Fruit fly (Drosophila melanogaster) whole organism, embryonic: ENCODE measurements around the gene hale.

Experiments
- Adf1 ChIP-seq: fragments of 200-800 bp; sonication (Bioruptor generic); IDR thresholded peaks from 2 replicates; pipeline ENCODE4 v1.3.6; 2022; ENCODE audit warnings: missing biosample characterization, missing genetic modification characterization
- Aef1 ChIP-seq: fragments of 200-800 bp; sonication (Bioruptor generic); IDR thresholded peaks from 3 replicates; pipeline ENCODE4 v1.3.6; 2022; ENCODE audit warnings: missing biosample characterization, missing genetic modification characterization
- CG10654 ChIP-seq: fragments of 200-800 bp; sonication (Bioruptor generic); optimal IDR thresholded peaks from 2 replicates; lab custom pipeline; 2016; ENCODE audit warnings: missing biosample characterization, missing genetic modification characterization
- CG12942 ChIP-seq: fragments of 200-800 bp; sonication (Bioruptor generic); optimal IDR thresholded peaks from 3 replicates; lab custom pipeline; 2016; ENCODE audit warnings: missing biosample characterization, missing genetic modification characterization
- CG13424 ChIP-seq: fragments of 200-800 bp; sonication (Bioruptor generic); optimal IDR thresholded peaks from 2 replicates; lab custom pipeline; 2019; ENCODE audit warnings: missing biosample characterization, mild to moderate bottlenecking, missing genetic modification characterization, moderate library complexity
- CG14441 ChIP-seq: fragments of 200-800 bp; sonication (Bioruptor generic); IDR thresholded peaks from 2 replicates; pipeline ENCODE4 v1.3.6; 2022; ENCODE audit warnings: missing biosample characterization, missing genetic modification characterization
- CG14710 ChIP-seq: fragments of 200-800 bp; sonication (Bioruptor generic); optimal IDR thresholded peaks from 3 replicates; lab custom pipeline; 2019; ENCODE audit warnings: missing biosample characterization, mild to moderate bottlenecking, missing genetic modification characterization, moderate library complexity
- CG1602 ChIP-seq: fragments of 200-800 bp; sonication (Bioruptor generic); optimal IDR thresholded peaks from 3 replicates; lab custom pipeline; 2016; ENCODE audit warnings: missing biosample characterization, missing genetic modification characterization
- CG17829 ChIP-seq: fragments of 200-800 bp; optimal IDR thresholded peaks from 2 replicates; lab custom pipeline; 2019; ENCODE audit warnings: missing biosample characterization, mild to moderate bottlenecking, missing genetic modification characterization, moderate library complexity
- CG18619 ChIP-seq: fragments of 200-800 bp; sonication (Bioruptor generic); optimal IDR thresholded peaks from 3 replicates; lab custom pipeline; 2017; ENCODE audit warnings: missing biosample characterization, mild to moderate bottlenecking, missing genetic modification characterization
- CG2712 ChIP-seq: fragments of 200-800 bp; optimal IDR thresholded peaks from 3 replicates; lab custom pipeline; 2019; ENCODE audit warnings: missing biosample characterization, mild to moderate bottlenecking, missing genetic modification characterization, moderate library complexity
- CG4730 ChIP-seq: fragments of 200-800 bp; sonication (Bioruptor generic); IDR thresholded peaks from 2 replicates; pipeline ENCODE4 v1.3.6; 2022; ENCODE audit warnings: missing biosample characterization, missing genetic modification characterization
- CG7786 ChIP-seq: fragments of 200-800 bp; sonication (Bioruptor generic); optimal IDR thresholded peaks from 2 replicates; lab custom pipeline; 2016; ENCODE audit warnings: missing biosample characterization, missing genetic modification characterization
- CG9215 ChIP-seq: fragments of 200-800 bp; sonication (Bioruptor generic); IDR thresholded peaks from 2 replicates; pipeline ENCODE4 v1.3.6; 2022; ENCODE audit warnings: missing biosample characterization, missing genetic modification characterization
- D19B ChIP-seq: fragments of 200-800 bp; sonication (Bioruptor generic); optimal IDR thresholded peaks from 2 replicates; lab custom pipeline; 2017; ENCODE audit warnings: missing biosample characterization, mild to moderate bottlenecking, missing genetic modification characterization
- Dek ChIP-seq: fragments of 200-800 bp; sonication (Bioruptor generic); optimal IDR thresholded peaks from 3 replicates; lab custom pipeline; 2019; ENCODE audit warnings: missing biosample characterization, mild to moderate bottlenecking, missing genetic modification characterization, moderate library complexity
- Dip3 ChIP-seq: fragments of 200-800 bp; sonication (Bioruptor generic); optimal IDR thresholded peaks from 3 replicates; lab custom pipeline; 2016; ENCODE audit warnings: missing biosample characterization, missing genetic modification characterization
- E2f1 ChIP-seq: fragments of 200-800 bp; sonication (Bioruptor generic); IDR thresholded peaks from 2 replicates; pipeline ENCODE4 v1.3.6; 2022; ENCODE audit warnings: missing biosample characterization, missing genetic modification characterization
- GATAe ChIP-seq: fragments of 200-800 bp; sonication (Bioruptor generic); conservative IDR thresholded peaks from 2 replicates; pipeline ENCODE4 v1.3.6; 2022; ENCODE audit warnings: missing biosample characterization, missing genetic modification characterization
- Lhr ChIP-seq: fragments of 200-800 bp; sonication (Bioruptor generic); optimal IDR thresholded peaks from 3 replicates; lab custom pipeline; 2017; ENCODE audit warnings: mild to moderate bottlenecking, missing biosample characterization, missing genetic modification reagents, missing genetic modification characterization
- Lim3 ChIP-seq: fragments of 200-800 bp; sonication (Bioruptor generic); IDR thresholded peaks from 2 replicates; pipeline ENCODE4 v1.3.6; 2022; ENCODE audit warnings: missing biosample characterization, missing genetic modification characterization
- Scr ChIP-seq: fragments of 200-800 bp; sonication (Bioruptor generic); IDR thresholded peaks from 2 replicates; pipeline ENCODE4 v1.3.6; 2022; ENCODE audit warnings: missing biosample characterization, missing genetic modification characterization; ENCODE audit not compliant: partially characterized antibody
- Six4 ChIP-seq: fragments of 200-800 bp; sonication (Bioruptor generic); optimal IDR thresholded peaks from 2 replicates; lab custom pipeline; 2016; ENCODE audit warnings: missing biosample characterization, missing genetic modification characterization
- abd-A ChIP-seq: fragments of 200-800 bp; sonication (Bioruptor generic); optimal IDR thresholded peaks from 3 replicates; lab custom pipeline; 2019; ENCODE audit warnings: missing biosample characterization, mild to moderate bottlenecking, missing genetic modification characterization, moderate library complexity
- ara ChIP-seq: fragments of 200-800 bp; sonication (Bioruptor generic); IDR thresholded peaks from 2 replicates; pipeline ENCODE4 v1.3.6; 2022; ENCODE audit warnings: missing biosample characterization, missing genetic modification characterization
- bab2 ChIP-seq: fragments of 200-800 bp; sonication (Bioruptor generic); optimal IDR thresholded peaks from 2 replicates; lab custom pipeline; 2016; ENCODE audit warnings: missing biosample characterization, missing genetic modification characterization
- bowl ChIP-seq: fragments of 200-800 bp; sonication (Bioruptor generic); IDR thresholded peaks from 2 replicates; pipeline ENCODE4 v1.3.6; 2022; ENCODE audit warnings: missing biosample characterization, missing genetic modification characterization
- corto ChIP-seq: fragments of 200-800 bp; sonication (Bioruptor generic); optimal IDR thresholded peaks from 2 replicates; lab custom pipeline; 2016; ENCODE audit warnings: missing biosample characterization, mild to moderate bottlenecking, missing genetic modification characterization, moderate library complexity
- croc ChIP-seq: fragments of 200-800 bp; sonication (Bioruptor generic); conservative IDR thresholded peaks from 3 replicates; pipeline ENCODE4 v1.3.6; 2022; ENCODE audit warnings: missing biosample characterization, missing genetic modification characterization
- dpn ChIP-seq, 2 experiments: fragments of 200-800 bp; sonication (Bioruptor generic); optimal IDR thresholded peaks; 3 replicates each; lab custom pipeline; 2016; ENCODE audit warnings: missing biosample characterization in 2 of 2, missing genetic modification characterization in 2 of 2
- en ChIP-seq: fragments of 200-800 bp; sonication (Bioruptor generic); optimal IDR thresholded peaks from 2 replicates; lab custom pipeline; 2016; ENCODE audit warnings: missing biosample characterization, missing genetic modification characterization
- ewg ChIP-seq: fragments of 200-800 bp; sonication (Bioruptor generic); optimal IDR thresholded peaks from 3 replicates; lab custom pipeline; 2017; ENCODE audit warnings: mild to moderate bottlenecking, missing biosample characterization, missing genetic modification reagents, missing genetic modification characterization
- exex ChIP-seq: fragments of 200-800 bp; sonication (Bioruptor generic); optimal IDR thresholded peaks from 4 replicates; lab custom pipeline; 2018; ENCODE audit warnings: missing biosample characterization, mild to moderate bottlenecking, missing genetic modification characterization, moderate library complexity
- eyg ChIP-seq: fragments of 200-800 bp; sonication (Bioruptor generic); optimal IDR thresholded peaks from 3 replicates; lab custom pipeline; 2016; ENCODE audit warnings: missing biosample characterization, missing genetic modification characterization
- ftz-f1 ChIP-seq: fragments of 200-800 bp; sonication (Bioruptor generic); optimal IDR thresholded peaks from 2 replicates; lab custom pipeline; 2016; ENCODE audit warnings: missing biosample characterization, missing genetic modification characterization
- gce ChIP-seq: fragments of 200-800 bp; sonication (Bioruptor generic); IDR thresholded peaks from 3 replicates; pipeline ENCODE4 v1.3.6; 2022; ENCODE audit warnings: missing biosample characterization, missing genetic modification characterization
- ham ChIP-seq: fragments of 200-800 bp; sonication (Bioruptor generic); IDR thresholded peaks from 2 replicates; pipeline ENCODE4 v1.3.6; 2022; ENCODE audit warnings: missing biosample characterization, missing genetic modification characterization
- hkb ChIP-seq, 2 experiments: fragments of 200-800 bp in 1 of 2; fragments of >200 bp in 1 of 2; sonication (Bioruptor generic) in 1 of 2; IDR thresholded peaks in 1 of 2; optimal IDR thresholded peaks in 1 of 2; 2 replicates each; pipeline versions ENCODE4 v1.3.6 to Lab custom; 2017 to 2022; ENCODE audit warnings: missing biosample characterization in 1 of 2, missing genetic modification characterization in 1 of 2
- jing ChIP-seq: fragments of 200-800 bp; sonication (Bioruptor generic); optimal IDR thresholded peaks from 2 replicates; lab custom pipeline; 2018; ENCODE audit warnings: missing biosample characterization, mild to moderate bottlenecking, missing genetic modification characterization
- lbe ChIP-seq: fragments of 200-800 bp; sonication (Bioruptor generic); optimal IDR thresholded peaks from 2 replicates; lab custom pipeline; 2016; ENCODE audit warnings: missing biosample characterization, mild to moderate bottlenecking, missing genetic modification characterization
- nau ChIP-seq: fragments of 200-800 bp; sonication (Bioruptor generic); optimal IDR thresholded peaks from 3 replicates; lab custom pipeline; 2017; ENCODE audit warnings: missing biosample characterization, mild to moderate bottlenecking, missing genetic modification characterization, missing genetic modification reagents
- odd ChIP-seq: fragments of 200-800 bp; sonication (Bioruptor generic); optimal IDR thresholded peaks from 2 replicates; lab custom pipeline; 2017; ENCODE audit warnings: missing biosample characterization, mild to moderate bottlenecking, missing genetic modification characterization
- pan ChIP-seq, 4 experiments: fragments of >200 bp in 3 of 4; fragments of 200-800 bp in 1 of 4; sonication (Bioruptor generic) in 1 of 4; optimal IDR thresholded peaks in 3 of 4; IDR thresholded peaks in 1 of 4; 2 replicates each; pipeline versions ENCODE4 v1.3.6 to Lab custom; 2017 to 2022; ENCODE audit warnings: missing biosample characterization in 2 of 4, missing genetic modification characterization in 2 of 4, mixed read lengths in 1 of 4
- seq ChIP-seq: fragments of 200-800 bp; sonication (Bioruptor generic); IDR thresholded peaks from 2 replicates; pipeline ENCODE4 v1.3.6; 2022; ENCODE audit warnings: missing biosample characterization, missing genetic modification characterization
- slbo ChIP-seq: fragments of 200-800 bp; sonication (Bioruptor generic); IDR thresholded peaks from 2 replicates; pipeline ENCODE4 v1.3.6; 2022; ENCODE audit warnings: missing biosample characterization, missing genetic modification characterization
- sr ChIP-seq: fragments of 200-800 bp; sonication (Bioruptor generic); IDR thresholded peaks from 3 replicates; pipeline ENCODE4 v1.3.6; 2022; ENCODE audit warnings: missing biosample characterization, missing genetic modification characterization
- ssp ChIP-seq: fragments of 200-800 bp; sonication (Bioruptor generic); IDR thresholded peaks from 2 replicates; pipeline ENCODE4 v1.3.6; 2022; ENCODE audit warnings: missing biosample characterization, missing genetic modification characterization
- tin ChIP-seq: fragments of 200-800 bp; sonication (Bioruptor generic); optimal IDR thresholded peaks from 3 replicates; lab custom pipeline; 2016; ENCODE audit warnings: missing biosample characterization, missing genetic modification characterization
- vfl ChIP-seq: fragments of 200-800 bp; sonication (Bioruptor generic); optimal IDR thresholded peaks from 2 replicates; lab custom pipeline; 2016; ENCODE audit warnings: missing biosample characterization, missing genetic modification characterization

hale gene

DNA sequence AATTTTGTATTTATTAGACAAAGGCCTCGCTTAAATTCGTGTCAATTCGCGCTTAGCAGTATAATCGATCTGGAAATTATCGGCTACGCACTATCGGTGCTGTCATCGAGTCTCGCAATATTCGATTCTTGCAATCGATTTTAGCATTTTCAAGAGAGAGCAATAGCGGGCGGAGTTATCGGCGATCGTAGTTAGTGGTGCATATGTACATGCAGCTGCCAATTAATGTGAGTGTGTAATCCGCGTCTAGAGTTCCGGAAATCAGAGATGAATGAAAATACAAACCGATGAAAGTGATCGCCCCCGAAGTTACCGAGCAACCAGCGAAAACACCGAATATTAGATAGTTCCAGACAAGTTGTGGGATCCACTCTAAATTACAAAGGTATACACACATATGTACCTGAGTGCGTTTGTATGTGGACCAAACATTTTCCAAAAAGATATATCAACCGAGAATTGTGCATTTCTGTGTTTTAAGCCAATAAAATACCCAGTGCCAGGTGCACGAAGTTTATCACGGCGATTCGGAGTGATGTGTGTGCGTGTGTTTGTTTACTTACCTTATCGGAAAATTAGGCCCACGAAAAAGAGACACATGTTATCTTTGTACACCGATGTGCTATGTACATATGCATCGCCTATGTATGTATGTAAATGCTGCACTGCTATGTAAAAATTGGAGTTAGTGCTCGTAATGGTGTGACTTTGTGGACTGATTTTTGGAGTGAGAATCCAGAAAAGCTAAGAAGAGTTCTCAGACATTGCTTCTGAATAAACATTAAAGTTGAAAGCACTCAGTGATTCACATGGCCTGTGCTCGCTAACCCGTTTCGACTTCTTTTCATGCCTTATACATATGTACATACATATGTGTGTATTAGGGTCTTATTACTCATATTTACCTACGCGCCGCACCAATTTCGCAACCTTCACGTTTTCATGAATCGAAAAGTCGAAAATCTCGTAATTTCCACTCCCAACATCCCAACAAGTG lies 20.9 kb upstream of the hale start (continued):
- no peak for TF ChIP-seq en (GFP tag; lab: Kevin White, UChicago)
- no peak for TF ChIP-seq Lim3
- no peak for TF ChIP-seq seq
- TF ChIP-seq Six4 (GFP tag; lab: Kevin White, UChicago): no peak
- no peak for TF ChIP-seq ara (GFP tag; lab: Robert Waterston, UW)
- no peak for TF ChIP-seq Dek (tag; lab: Kevin White, UChicago)
- TF ChIP-seq bowl: no peak
- no peak for TF ChIP-seq abd-A (tag; lab: Kevin White, UChicago)
- TF ChIP-seq Scr: peak; percentile 90
- no peak for TF ChIP-seq CG9215 (GFP tag; lab: Robert Waterston, UW)
- no peak for TF ChIP-seq ewg (GFP tag; lab: Kevin White, UChicago)
- TF ChIP-seq ham (GFP tag; lab: Robert Waterston, UW): no peak
- TF ChIP-seq corto: no peak
- no peak for TF ChIP-seq gce (GFP tag; lab: Robert Waterston, UW)
- no peak for TF ChIP-seq sr (GFP tag; lab: Robert Waterston, UW)
- no peak for TF ChIP-seq ftz-f1 (GFP tag; lab: Kevin White, UChicago)
- no peak for TF ChIP-seq CG14710
- TF ChIP-seq jing (GFP tag; lab: Kevin White, UChicago): no peak
- TF ChIP-seq CG13424 (tag; lab: Kevin White, UChicago): no peak
- no peak for TF ChIP-seq CG14441 (GFP tag; lab: Robert Waterston, UW)
- TF ChIP-seq eyg (GFP tag; lab: Kevin White, UChicago): no peak
- no peak for TF ChIP-seq vfl (GFP tag; lab: Kevin White, UChicago)
- TF ChIP-seq D19B (GFP tag; lab: Kevin White, UChicago): no peak
- no peak for TF ChIP-seq CG18619 (GFP tag; lab: Kevin White, UChicago)
- no peak for TF ChIP-seq Dip3 (GFP tag; lab: Kevin White, UChicago)
- TF ChIP-seq bab2: no peak
- TF ChIP-seq pan (optimal IDR thresholded peaks at IDR 0.05; lab: Kevin White, UChicago): no peak
- TF ChIP-seq pan (GFP tag; optimal IDR thresholded peaks at IDR 0.05 in 1 of 2, IDR thresholded peaks at IDR 0.05 in 1 of 2): no peak
- no peak for TF ChIP-seq CG10654 (GFP tag; lab: Kevin White, UChicago)
- no peak for TF ChIP-seq CG2712 (tag; lab: Kevin White, UChicago)
- TF ChIP-seq Aef1 (GFP tag; lab: Robert Waterston, UW): no peak
- TF ChIP-seq croc: no peak
- no peak for TF ChIP-seq ssp (GFP tag; lab: Robert Waterston, UW)
- peak; percentile 26 for TF ChIP-seq CG17829 (tag; lab: Kevin White, UChicago)
- TF ChIP-seq Lhr (GFP tag; lab: Kevin White, UChicago): no peak
- TF ChIP-seq exex (tag; lab: Kevin White, UChicago): no peak
- TF ChIP-seq lbe (GFP tag; lab: Kevin White, UChicago): no peak
- TF ChIP-seq dpn (GFP tag; optimal IDR thresholded peaks at IDR 0.05; lab: Kevin White, UChicago): no peak
- TF ChIP-seq Adf1 (GFP tag; lab: Robert Waterston, UW): no peak
- no peak for TF ChIP-seq CG7786 (GFP tag; lab: Kevin White, UChicago)
- TF ChIP-seq hkb (optimal IDR thresholded peaks at IDR 0.05; lab: Kevin White, UChicago): no peak
- no peak for TF ChIP-seq hkb (GFP tag; IDR thresholded peaks at IDR 0.05; lab: Robert Waterston, UW)
- TF ChIP-seq tin (GFP tag; lab: Kevin White, UChicago): no peak
- no peak for TF ChIP-seq CG12942 (GFP tag; lab: Kevin White, UChicago)
- no peak for TF ChIP-seq E2f1 (GFP tag; lab: Robert Waterston, UW)
- no peak for TF ChIP-seq GATAe (GFP tag; lab: Robert Waterston, UW)
- peak; percentile 26 for TF ChIP-seq odd (GFP tag; lab: Kevin White, UChicago)
- TF ChIP-seq CG4730 (GFP tag; lab: Robert Waterston, UW): no peak
- no peak for TF ChIP-seq CG1602 (GFP tag; lab: Kevin White, UChicago)
- no peak for TF ChIP-seq slbo (GFP tag; lab: Robert Waterston, UW)
- TF ChIP-seq nau: no peak
